Fruit fly (Drosophila melanogaster) whole organism, embryonic: ENCODE measurements around the gene CG43797.

ENCODE experiments used
- B-H1 ChIP-seq: fragments of 200-800 bp; sonication (Bioruptor generic); IDR thresholded peaks from 3 replicates; pipeline ENCODE4 v1.3.6; 2022; ENCODE audit warnings: missing biosample characterization, missing genetic modification characterization
- CG11085 ChIP-seq: fragments of 200-800 bp; sonication (Bioruptor generic); IDR thresholded peaks from 2 replicates; pipeline ENCODE4 v1.3.6; 2022; ENCODE audit warnings: missing biosample characterization, missing genetic modification characterization
- CG1233 ChIP-seq: fragments of 200-800 bp; sonication (Bioruptor generic); optimal IDR thresholded peaks from 4 replicates; lab custom pipeline; 2018; ENCODE audit warnings: missing biosample characterization, mild to moderate bottlenecking, missing genetic modification characterization
- CG15479 ChIP-seq: fragments of 200-800 bp; sonication (Bioruptor generic); optimal IDR thresholded peaks from 3 replicates; lab custom pipeline; 2019; ENCODE audit warnings: missing biosample characterization, mild to moderate bottlenecking, missing genetic modification characterization, moderate library complexity
- CG1602 ChIP-seq: fragments of 200-800 bp; sonication (Bioruptor generic); optimal IDR thresholded peaks from 3 replicates; lab custom pipeline; 2016; ENCODE audit warnings: missing biosample characterization, missing genetic modification characterization
- CG2199 ChIP-seq: fragments of 200-800 bp; sonication (Bioruptor generic); IDR thresholded peaks from 3 replicates; pipeline ENCODE4 v1.3.6; 2022; ENCODE audit warnings: missing biosample characterization, missing genetic modification characterization
- CG2202 ChIP-seq: fragments of 200-800 bp; sonication (Bioruptor generic); optimal IDR thresholded peaks from 2 replicates; lab custom pipeline; 2018; ENCODE audit warnings: missing biosample characterization, mild to moderate bottlenecking, missing genetic modification characterization
- CG2712 ChIP-seq: fragments of 200-800 bp; optimal IDR thresholded peaks from 3 replicates; lab custom pipeline; 2019; ENCODE audit warnings: missing biosample characterization, mild to moderate bottlenecking, missing genetic modification characterization, moderate library complexity
- CG32767 ChIP-seq: fragments of 200-800 bp; sonication (Bioruptor generic); IDR thresholded peaks from 2 replicates; pipeline ENCODE4 v1.3.6; 2022; ENCODE audit warnings: missing biosample characterization, missing genetic modification characterization
- CG3847 ChIP-seq: fragments of 200-800 bp; sonication (Bioruptor generic); IDR thresholded peaks from 2 replicates; pipeline ENCODE4 v1.3.6; 2022; ENCODE audit warnings: missing biosample characterization, missing genetic modification characterization
- CG4282 ChIP-seq: fragments of 200-800 bp; sonication (Bioruptor generic); optimal IDR thresholded peaks from 2 replicates; lab custom pipeline; 2016; ENCODE audit warnings: missing biosample characterization, missing genetic modification characterization
- CG4424 ChIP-seq: fragments of 200-800 bp; sonication (Bioruptor generic); optimal IDR thresholded peaks from 3 replicates; lab custom pipeline; 2016; ENCODE audit warnings: missing biosample characterization, missing genetic modification characterization
- CG5180 ChIP-seq: fragments of 200-800 bp; sonication (Bioruptor generic); optimal IDR thresholded peaks from 3 replicates; lab custom pipeline; 2017; ENCODE audit warnings: missing biosample characterization, missing genetic modification characterization, mild to moderate bottlenecking, moderate library complexity, missing genetic modification reagents
- CG5245 ChIP-seq: fragments of 200-800 bp; sonication (Bioruptor generic); optimal IDR thresholded peaks from 3 replicates; lab custom pipeline; 2016; ENCODE audit warnings: missing biosample characterization, missing genetic modification characterization
- CG5953 ChIP-seq: fragments of 200-800 bp; sonication (Bioruptor generic); IDR thresholded peaks from 2 replicates; pipeline ENCODE4 v1.3.6; 2022; ENCODE audit warnings: missing biosample characterization, missing genetic modification characterization
- CG7372 ChIP-seq: fragments of 200-800 bp; sonication (Bioruptor generic); IDR thresholded peaks from 2 replicates; pipeline ENCODE4 v1.3.6; 2022; ENCODE audit warnings: missing biosample characterization, missing genetic modification characterization
- CG7556 ChIP-seq: fragments of 200-800 bp; sonication (Bioruptor generic); optimal IDR thresholded peaks from 2 replicates; lab custom pipeline; 2017; ENCODE audit warnings: missing biosample characterization, mild to moderate bottlenecking, missing genetic modification characterization
- CG8089 ChIP-seq: fragments of 200-800 bp; sonication (Bioruptor generic); optimal IDR thresholded peaks from 3 replicates; lab custom pipeline; 2016; ENCODE audit warnings: missing biosample characterization, missing genetic modification characterization
- CG8924 ChIP-seq: fragments of 200-800 bp; optimal IDR thresholded peaks from 3 replicates; lab custom pipeline; 2019; ENCODE audit warnings: missing biosample characterization, mild to moderate bottlenecking, missing genetic modification characterization, moderate library complexity
- Dfd ChIP-seq, 2 experiments: fragments of >200 bp; optimal IDR thresholded peaks; 2 replicates each; lab custom pipeline; 2017; ENCODE audit warnings: missing biosample characterization in 2 of 2, missing genetic modification characterization in 2 of 2
- Dip2 ChIP-seq: fragments of 200-800 bp; sonication (Bioruptor generic); IDR thresholded peaks from 2 replicates; pipeline ENCODE4 v1.3.6; 2022; ENCODE audit warnings: missing biosample characterization, missing genetic modification characterization
- E2f1 ChIP-seq: fragments of 200-800 bp; sonication (Bioruptor generic); IDR thresholded peaks from 2 replicates; pipeline ENCODE4 v1.3.6; 2022; ENCODE audit warnings: missing biosample characterization, missing genetic modification characterization
- E2f2 ChIP-seq: fragments of 200-800 bp; sonication (Bioruptor generic); IDR thresholded peaks from 2 replicates; pipeline ENCODE4 v1.3.6; 2022; ENCODE audit warnings: missing biosample characterization, missing genetic modification characterization
- Kr ChIP-seq: fragments of 200-800 bp; sonication (Bioruptor generic); optimal IDR thresholded peaks from 2 replicates; lab custom pipeline; 2017; ENCODE audit warnings: missing biosample characterization, mild to moderate bottlenecking, missing genetic modification characterization
- Mes4 ChIP-seq: fragments of 200-800 bp; sonication (Bioruptor generic); optimal IDR thresholded peaks from 2 replicates; lab custom pipeline; 2016; ENCODE audit warnings: missing biosample characterization, missing genetic modification characterization
- Opbp ChIP-seq: fragments of 200-800 bp; sonication (Bioruptor generic); IDR thresholded peaks from 3 replicates; pipeline ENCODE4 v1.3.6; 2022; ENCODE audit warnings: missing biosample characterization, missing genetic modification characterization; ENCODE audit not compliant: partially characterized antibody
- Pdp1 ChIP-seq, 2 experiments: fragments of 200-800 bp; sonication (Bioruptor generic); optimal IDR thresholded peaks; 3 replicates each; lab custom pipeline; 2016; ENCODE audit warnings: missing biosample characterization in 2 of 2, missing genetic modification characterization in 2 of 2, mild to moderate bottlenecking in 1 of 2, moderate library complexity in 1 of 2
- Sry-δ ChIP-seq: fragments of 200-800 bp; sonication (Bioruptor generic); optimal IDR thresholded peaks from 2 replicates; lab custom pipeline; 2016; ENCODE audit warnings: missing biosample characterization, missing genetic modification characterization
- abd-A ChIP-seq: fragments of 200-800 bp; sonication (Bioruptor generic); optimal IDR thresholded peaks from 3 replicates; lab custom pipeline; 2019; ENCODE audit warnings: missing biosample characterization, mild to moderate bottlenecking, missing genetic modification characterization, moderate library complexity
- ap ChIP-seq: fragments of 200-800 bp; sonication (Bioruptor generic); IDR thresholded peaks from 2 replicates; pipeline ENCODE4 v1.3.6; 2022; ENCODE audit warnings: missing biosample characterization, missing genetic modification characterization
- chinmo ChIP-seq: fragments of 200-800 bp; sonication (Bioruptor generic); IDR thresholded peaks from 4 replicates; pipeline ENCODE4 v1.3.6; 2022; ENCODE audit warnings: missing biosample characterization, missing genetic modification characterization; ENCODE audit not compliant: partially characterized antibody
- crol ChIP-seq: fragments of 200-800 bp; sonication (Bioruptor generic); IDR thresholded peaks from 2 replicates; pipeline ENCODE4 v1.3.6; 2022; ENCODE audit warnings: missing biosample characterization, missing genetic modification characterization
- disco-r ChIP-seq: fragments of 200-800 bp; sonication (Bioruptor generic); optimal IDR thresholded peaks from 2 replicates; lab custom pipeline; 2016; ENCODE audit warnings: missing biosample characterization, missing genetic modification characterization
- gsb-n ChIP-seq: fragments of 200-800 bp; sonication (Bioruptor generic); optimal IDR thresholded peaks from 3 replicates; lab custom pipeline; 2018; ENCODE audit warnings: missing biosample characterization, mild to moderate bottlenecking, missing genetic modification characterization
- jigr1 ChIP-seq: fragments of 200-800 bp; sonication (Bioruptor generic); IDR thresholded peaks from 3 replicates; pipeline ENCODE4 v1.3.6; 2022; ENCODE audit warnings: missing biosample characterization, missing genetic modification characterization
- kah ChIP-seq: fragments of 200-800 bp; sonication (Bioruptor generic); optimal IDR thresholded peaks from 2 replicates; lab custom pipeline; 2018; ENCODE audit warnings: missing biosample characterization, mild to moderate bottlenecking, missing genetic modification characterization
- ken ChIP-seq: fragments of 200-800 bp; sonication (Bioruptor generic); IDR thresholded peaks from 3 replicates; pipeline ENCODE4 v1.3.6; 2022; ENCODE audit warnings: missing biosample characterization, missing genetic modification characterization
- nerfin-1 ChIP-seq: fragments of 200-800 bp; sonication (Bioruptor generic); optimal IDR thresholded peaks from 3 replicates; lab custom pipeline; 2019; ENCODE audit warnings: missing biosample characterization, mild to moderate bottlenecking, missing genetic modification characterization, moderate library complexity
- oc ChIP-seq: fragments of 200-800 bp; sonication (Bioruptor generic); optimal IDR thresholded peaks from 2 replicates; lab custom pipeline; 2018; ENCODE audit warnings: missing biosample characterization, mild to moderate bottlenecking, missing genetic modification characterization, moderate library complexity
- pros ChIP-seq: fragments of 200-800 bp; sonication (Bioruptor generic); optimal IDR thresholded peaks from 3 replicates; lab custom pipeline; 2019; ENCODE audit warnings: missing biosample characterization, mild to moderate bottlenecking, missing genetic modification characterization, moderate library complexity
- run ChIP-seq: fragments of 200-800 bp; sonication (Bioruptor generic); optimal IDR thresholded peaks from 3 replicates; lab custom pipeline; 2018; ENCODE audit warnings: missing biosample characterization, mild to moderate bottlenecking, missing genetic modification characterization
- sd ChIP-seq: fragments of 200-800 bp; sonication (Bioruptor generic); optimal IDR thresholded peaks from 3 replicates; lab custom pipeline; 2018; ENCODE audit warnings: missing biosample characterization, mild to moderate bottlenecking, missing genetic modification characterization, moderate library complexity
- slou ChIP-seq: fragments of 200-800 bp; sonication (Bioruptor generic); optimal IDR thresholded peaks from 3 replicates; lab custom pipeline; 2016; ENCODE audit warnings: missing biosample characterization, missing genetic modification characterization
- tll ChIP-seq, 2 experiments: fragments of 200-800 bp in 1 of 2; fragments of >200 bp in 1 of 2; sonication (Bioruptor generic) in 1 of 2; optimal IDR thresholded peaks; 2 replicates each; lab custom pipeline; 2017 to 2019; ENCODE audit warnings: missing biosample characterization in 2 of 2, missing genetic modification characterization in 2 of 2, mild to moderate bottlenecking in 1 of 2, moderate library complexity in 1 of 2
- twi ChIP-seq: fragments of 200-800 bp; optimal IDR thresholded peaks from 2 replicates; lab custom pipeline; 2019; ENCODE audit warnings: missing biosample characterization, mild to moderate bottlenecking, missing genetic modification characterization, moderate library complexity
- vvl ChIP-seq: fragments of 200-800 bp; sonication (Bioruptor generic); IDR thresholded peaks from 2 replicates; pipeline ENCODE4 v1.3.6; 2022; ENCODE audit warnings: missing biosample characterization, missing genetic modification characterization
- wdn ChIP-seq: fragments of 200-800 bp; sonication (Bioruptor generic); IDR thresholded peaks from 2 replicates; pipeline ENCODE4 v1.3.6; 2022; ENCODE audit warnings: missing biosample characterization, missing genetic modification characterization

Gene CG43797

DNA sequence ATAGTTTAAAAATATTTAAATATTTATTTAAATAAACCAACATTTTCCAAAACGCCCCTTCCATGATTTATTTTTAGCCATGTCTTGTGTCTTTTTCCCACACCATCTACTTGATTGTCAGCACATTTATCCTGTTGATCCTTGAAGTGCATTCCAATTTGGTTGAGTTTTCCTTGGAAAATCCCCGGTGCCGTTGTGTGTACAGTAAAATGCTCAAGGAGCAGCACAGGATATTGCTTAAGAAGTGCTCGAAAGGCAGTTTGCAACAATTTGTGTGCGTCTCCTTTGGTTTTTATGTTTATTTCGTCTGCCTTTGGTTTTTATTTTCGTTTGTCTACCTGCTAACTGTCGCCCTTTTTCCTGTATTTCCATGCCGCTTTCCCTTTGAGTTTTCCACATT, 34.5 kb downstream of the CG43797 start:
- TF ChIP-seq CG2199 (GFP tag; lab: Robert Waterston, UW) (peak; percentile 40; the same call in 1 of the 3 replicates), CG8924 (tag; lab: Kevin White, UChicago) (peak; percentile 0), abd-A (no peak), tll (GFP tag; optimal IDR thresholded peaks at IDR 0.05; lab: Kevin White, UChicago) (peak in 1 of 2 experiments; percentile 33), twi (peak; percentile 52), pros (peak; percentile 90), jigr1 (GFP tag; lab: Robert Waterston, UW) (no peak), disco-r (no peak), CG15479 (GFP tag; lab: Kevin White, UChicago) (peak; percentile 44), CG4282 (GFP tag; lab: Kevin White, UChicago) (no peak)

DNA sequence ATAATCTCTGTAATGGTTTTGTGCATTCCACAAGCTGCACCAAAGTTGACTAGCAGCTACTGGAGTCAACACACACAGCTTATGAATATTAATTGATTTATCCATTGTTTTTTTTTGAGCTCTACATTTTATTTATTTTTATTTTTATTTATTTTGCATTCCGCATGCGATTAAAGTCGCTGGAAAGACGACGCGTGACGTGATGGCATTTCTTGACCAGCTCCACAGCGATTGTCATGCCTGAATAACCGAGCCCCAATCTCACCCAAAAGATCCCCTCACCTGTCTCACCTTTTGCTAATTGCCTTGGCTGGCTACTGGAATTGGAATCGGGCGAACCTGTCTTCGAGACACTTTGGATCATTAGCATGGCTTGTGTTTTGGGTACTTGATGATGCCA, 36.5 kb downstream of the CG43797 start:
- 0 out of 4 replicates have a peak, but pooled peaks have one; percentile 77 for TF ChIP-seq chinmo
- TF ChIP-seq vvl (GFP tag; lab: Robert Waterston, UW), result peak; percentile 43; the same call in 1 of the 2 replicates
- no peak for TF ChIP-seq B-H1
- TF ChIP-seq run (tag; lab: Kevin White, UChicago), result no peak
- peak; percentile 58 for TF ChIP-seq sd (tag; lab: Kevin White, UChicago)

DNA sequence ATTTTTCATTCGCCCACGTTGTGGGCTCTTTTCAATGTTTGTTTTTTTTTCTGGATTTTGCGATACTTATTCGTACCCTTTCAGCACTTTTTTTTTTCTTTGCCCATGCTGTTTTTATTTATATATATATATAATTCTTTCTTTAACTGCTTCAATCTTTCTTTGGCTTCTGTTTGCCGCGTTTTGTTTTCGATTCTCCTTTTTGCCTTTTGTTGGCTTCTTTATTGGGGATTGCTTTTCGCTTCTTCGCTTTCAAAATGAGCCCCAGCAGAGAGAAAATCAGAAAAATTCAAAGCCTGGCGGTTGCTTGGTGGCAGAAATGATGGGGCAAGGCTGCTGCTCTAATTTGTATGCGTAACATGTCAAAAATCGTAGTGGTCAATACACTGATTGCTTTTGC, 37.2 kb downstream of the CG43797 start:
- 0 out of 3 replicates have a peak, but pooled peaks have one; percentile 22 for TF ChIP-seq Opbp
- no peak for TF ChIP-seq CG7372 (GFP tag; lab: Robert Waterston, UW)

DNA sequence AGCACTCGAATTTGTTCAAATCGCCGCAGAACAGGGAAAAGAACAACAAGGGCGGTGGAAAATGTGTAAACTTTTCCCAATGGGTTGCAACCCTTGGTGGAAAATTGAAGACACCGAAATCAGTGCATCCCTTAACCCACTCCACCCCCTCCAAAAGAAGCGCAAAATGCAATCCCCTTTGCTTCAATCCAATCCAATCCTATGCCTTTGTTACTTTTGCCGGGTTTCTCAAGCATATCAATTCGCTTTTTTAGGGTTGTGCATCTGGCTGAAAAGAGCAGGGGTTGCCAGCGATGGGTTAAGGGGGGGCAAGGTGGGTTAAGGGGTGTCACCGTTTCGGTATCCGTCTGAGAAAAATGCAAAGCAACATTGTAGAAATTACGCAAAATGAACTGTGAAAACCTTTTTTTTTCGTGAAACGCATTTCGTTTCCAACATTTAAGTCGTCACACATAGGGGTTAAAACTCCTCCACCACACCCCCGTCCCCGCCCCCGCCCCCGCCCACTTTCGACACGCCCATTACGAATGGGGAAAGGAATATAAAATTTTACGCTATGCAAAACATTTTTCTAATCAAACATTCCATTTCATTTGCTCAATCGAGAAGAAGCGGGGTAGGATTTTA, 38.4 kb downstream of the CG43797 start:
- TF ChIP-seq CG8089 (GFP tag; lab: Kevin White, UChicago) (no peak), CG5180 (GFP tag; lab: Kevin White, UChicago) (no peak), Kr (peak; percentile 75), slou (GFP tag; lab: Kevin White, UChicago) (no peak), E2f2 (no peak), gsb-n (tag; lab: Kevin White, UChicago) (peak; percentile 53), ken (GFP tag; lab: Robert Waterston, UW) (no peak), Dip2 (GFP tag; lab: Robert Waterston, UW) (no peak), Sry-δ (GFP tag; lab: Kevin White, UChicago) (no peak), crol (GFP tag; lab: Robert Waterston, UW) (peak; percentile 68), Dfd (GFP tag; optimal IDR thresholded peaks at IDR 0.05; lab: Kevin White, UChicago) (no peak), CG3847 (GFP tag; lab: Robert Waterston, UW) (no peak), CG5953 (GFP tag; lab: Robert Waterston, UW) (no peak), CG4424 (GFP tag; lab: Kevin White, UChicago) (no peak), CG7556 (GFP tag; lab: Kevin White, UChicago) (no peak), CG11085 (GFP tag; lab: Robert Waterston, UW) (no peak), CG32767 (GFP tag; lab: Robert Waterston, UW) (no peak), CG5245 (no peak), ap (GFP tag; lab: Robert Waterston, UW) (no peak), oc (peak; percentile 33), wdn (GFP tag; lab: Robert Waterston, UW) (no peak), E2f1 (no peak), Pdp1 (GFP tag; optimal IDR thresholded peaks at IDR 0.05; lab: Kevin White, UChicago) (no peak), nerfin-1 (tag; lab: Kevin White, UChicago) (peak; percentile 21), Mes4 (GFP tag; lab: Kevin White, UChicago) (no peak), CG2712 (tag; lab: Kevin White, UChicago) (no peak), CG1602 (GFP tag; lab: Kevin White, UChicago) (no peak), sd (tag; lab: Kevin White, UChicago) (peak; percentile 13), CG1233 (GFP tag; lab: Kevin White, UChicago) (no peak), CG2202 (tag; lab: Kevin White, UChicago) (no peak), kah (GFP tag; lab: Kevin White, UChicago) (no peak)
